Fruit fly (Drosophila melanogaster): ENCODE data around the gene mia.

mia gene

DNA sequence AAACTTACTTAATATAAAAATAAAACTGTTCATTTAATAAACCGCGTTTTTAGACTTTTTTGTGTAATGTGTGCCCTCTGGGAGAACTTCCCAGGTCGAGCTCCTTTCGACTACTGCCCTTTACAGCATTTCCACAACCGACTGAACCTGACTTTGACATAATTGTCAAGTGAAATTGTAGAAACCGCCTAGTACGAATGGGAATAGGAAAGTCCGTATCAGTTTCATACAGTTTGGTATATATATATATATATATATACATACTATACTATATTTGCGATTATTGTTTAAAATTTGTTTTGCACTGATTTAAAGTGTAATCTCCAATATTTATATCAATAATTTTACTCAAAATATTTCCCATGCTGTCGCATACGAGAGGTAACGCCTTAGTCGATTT, at the start of gene mia:
Gene mia, minus strand, starts transcription at position 101 of the 400 bp plus-strand sequence.
- TF ChIP-seq ey (GFP tag; optimal IDR thresholded peaks at IDR 0.05): no peak
- no peak for TF ChIP-seq foxo (GFP tag; optimal IDR thresholded peaks at IDR 0.05)
- TF ChIP-seq sv (GFP tag; optimal IDR thresholded peaks at IDR 0.05): no peak

DNA sequence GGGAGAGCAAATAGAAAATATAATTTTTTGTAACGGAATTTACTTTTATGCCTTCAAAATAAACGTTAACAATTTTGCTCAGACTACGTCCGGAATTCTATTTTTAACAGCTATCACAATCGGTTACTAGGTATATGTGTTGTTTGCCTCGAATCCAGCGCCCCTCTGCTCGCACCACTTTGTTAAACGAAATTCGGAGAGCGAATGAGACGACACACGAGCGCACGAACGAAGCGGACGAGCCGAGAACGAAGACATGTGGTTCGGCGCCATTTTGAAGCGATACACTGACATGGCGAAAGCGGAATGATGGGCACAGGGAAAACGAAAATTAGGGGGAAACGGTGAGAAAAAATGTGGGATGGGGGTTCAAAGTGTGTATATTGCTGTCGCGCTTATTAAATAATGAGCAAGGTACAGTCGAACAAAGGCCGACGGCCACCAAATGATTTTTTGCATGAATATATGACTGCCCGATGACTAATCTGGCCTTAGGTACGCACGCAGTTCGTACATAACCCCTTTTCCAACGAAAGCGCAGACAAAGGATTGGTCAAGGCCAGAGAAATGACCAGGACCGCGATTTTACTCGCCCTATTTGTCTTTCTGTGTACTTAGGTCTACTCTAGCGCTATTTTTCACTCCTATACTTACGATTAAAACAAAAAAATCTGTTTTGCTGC, 49.5 kb upstream of the mia start:
- TF ChIP-seq rgr (GFP tag; optimal IDR thresholded peaks at IDR 0.05): peak; percentile 52
- peak; percentile 65 for TF ChIP-seq h (GFP tag; optimal IDR thresholded peaks at IDR 0.05)
- TF ChIP-seq Hnf4 (GFP tag; optimal IDR thresholded peaks at IDR 0.05): peak; percentile 76
- TF ChIP-seq brk (GFP tag; optimal IDR thresholded peaks at IDR 0.05): peak; percentile 75
- TF ChIP-seq Hr83 (GFP tag; optimal IDR thresholded peaks at IDR 0.05; ENCODE audit: poor library complexity, severe bottlenecking): peak; percentile 71
- TF ChIP-seq dl (GFP tag; optimal IDR thresholded peaks at IDR 0.05; ENCODE audit: insufficient read depth in 1 of 2, partially characterized antibody in 2 of 2): peak; percentile 8 to 39
- peak; percentile 1 for TF ChIP-seq fru (GFP tag; optimal IDR thresholded peaks at IDR 0.05)
- no peak for TF ChIP-seq Hr78 (GFP tag; optimal IDR thresholded peaks at IDR 0.05)
- TF ChIP-seq dmrt93B (GFP tag; optimal IDR thresholded peaks at IDR 0.05): no peak
- TF ChIP-seq N (GFP tag; optimal IDR thresholded peaks at IDR 0.05): no peak
- TF ChIP-seq CG32264 (GFP tag; optimal IDR thresholded peaks at IDR 0.05): peak; percentile 50
- peak; percentile 10 to 71 for TF ChIP-seq foxo (GFP tag; optimal IDR thresholded peaks at IDR 0.05)
- TF ChIP-seq Myc (optimal IDR thresholded peaks at IDR 0.05): peak; percentile 22
- TF ChIP-seq sv (GFP tag; optimal IDR thresholded peaks at IDR 0.05): no peak
- TF ChIP-seq dsf (GFP tag; optimal IDR thresholded peaks at IDR 0.05; ENCODE audit: borderline replicate concordance): no peak
- TF ChIP-seq psq (GFP tag; optimal IDR thresholded peaks at IDR 0.05): peak; percentile 96
- no peak for TF ChIP-seq Rel (GFP tag; optimal IDR thresholded peaks at IDR 0.05)
- TF ChIP-seq Rel (tag; optimal IDR thresholded peaks at IDR 0.05): peak; percentile 64
- peak; percentile 35 for TF ChIP-seq Sp1 (GFP tag; optimal IDR thresholded peaks at IDR 0.05)
- TF ChIP-seq CG9705 (GFP tag; optimal IDR thresholded peaks at IDR 0.05): no peak
- TF ChIP-seq br (GFP tag; optimal IDR thresholded peaks at IDR 0.05): peak; percentile 28
- TF ChIP-seq woc (GFP tag; optimal IDR thresholded peaks at IDR 0.05): no peak
- TF ChIP-seq Dif (GFP tag; optimal IDR thresholded peaks at IDR 0.05; ENCODE audit: partially characterized antibody): peak; percentile 64

DNA sequence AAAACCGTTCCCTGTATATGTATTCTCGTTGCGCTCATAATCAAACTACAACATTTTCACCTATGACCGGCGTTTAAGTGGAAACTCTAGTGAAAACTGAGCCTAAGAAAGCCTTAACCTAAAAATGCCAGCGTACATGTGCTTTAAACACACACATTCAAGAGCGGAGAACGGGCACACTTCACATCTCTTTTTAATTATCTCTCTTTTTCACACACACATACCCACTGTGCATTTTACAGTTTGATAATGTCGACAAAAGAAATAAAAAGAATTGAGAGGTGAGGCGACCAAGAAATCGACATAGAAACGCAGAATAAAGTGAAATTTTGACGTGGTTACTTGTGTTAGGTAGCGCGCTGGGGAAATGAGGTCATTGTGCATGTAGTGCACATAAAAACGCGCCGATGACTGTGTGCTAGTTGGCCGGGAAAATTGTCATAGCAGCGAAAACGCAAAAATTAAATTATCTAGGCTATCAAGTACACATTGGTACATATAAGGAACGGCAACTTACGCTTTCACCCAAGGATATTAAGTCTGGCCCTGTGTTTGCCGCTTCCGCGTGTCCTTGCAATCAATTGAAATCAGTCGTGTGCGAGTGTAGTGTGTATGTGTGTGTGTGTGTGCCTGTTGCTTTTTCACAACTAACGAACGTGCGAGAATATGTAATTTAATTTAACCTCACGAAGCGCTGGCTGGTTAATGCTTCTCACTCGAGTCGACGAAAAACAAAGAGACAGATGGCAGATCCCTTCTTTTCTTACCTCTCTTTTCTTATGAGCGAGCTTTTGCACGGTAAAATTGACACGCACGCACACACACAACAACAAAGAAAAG, 48.8 kb upstream of the mia start:
- TF ChIP-seq Myc (optimal IDR thresholded peaks at IDR 0.05) (peak; percentile 39), foxo (GFP tag; optimal IDR thresholded peaks at IDR 0.05) (no peak), woc (GFP tag; optimal IDR thresholded peaks at IDR 0.05) (peak; percentile 1), Hr83 (GFP tag; optimal IDR thresholded peaks at IDR 0.05; ENCODE audit: poor library complexity, severe bottlenecking) (peak; percentile 27), Mio (GFP tag; optimal IDR thresholded peaks at IDR 0.05) (no peak), dl (GFP tag; optimal IDR thresholded peaks at IDR 0.05; ENCODE audit: insufficient read depth in 1 of 2, partially characterized antibody in 2 of 2) (peak in 1 of 2 experiments; percentile 56), jim (GFP tag; optimal IDR thresholded peaks at IDR 0.05) (peak; percentile 55), OdsH (GFP tag; optimal IDR thresholded peaks at IDR 0.05) (peak; percentile 16), Rel (GFP tag; optimal IDR thresholded peaks at IDR 0.05) (no peak), Rel (tag; optimal IDR thresholded peaks at IDR 0.05) (no peak), rgr (GFP tag; optimal IDR thresholded peaks at IDR 0.05) (no peak), Vsx2 (GFP tag; optimal IDR thresholded peaks at IDR 0.05; ENCODE audit: partially characterized antibody) (no peak), Dif (GFP tag; optimal IDR thresholded peaks at IDR 0.05; ENCODE audit: partially characterized antibody) (peak; percentile 6), br (GFP tag; optimal IDR thresholded peaks at IDR 0.05) (no peak)

DNA sequence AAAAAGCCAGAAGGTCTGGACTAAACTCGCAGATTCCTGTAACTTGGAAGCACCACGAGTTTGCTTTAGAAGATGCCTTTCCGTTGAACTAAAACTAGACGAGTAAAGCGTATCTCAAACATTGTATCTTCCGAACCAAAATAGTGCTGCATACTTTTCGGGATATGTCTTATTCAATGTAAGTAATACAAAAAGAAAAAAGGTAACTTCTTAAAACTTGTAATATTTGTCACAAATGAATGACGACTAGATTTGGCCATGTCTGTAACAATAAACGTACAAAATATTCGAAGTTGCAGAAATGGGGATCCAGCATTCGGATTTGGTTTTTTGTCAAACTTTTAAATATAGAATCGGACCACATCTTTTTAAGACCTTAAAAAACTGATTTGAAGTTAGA, 43.9 kb upstream of the mia start:
- TF ChIP-seq rgr (GFP tag; optimal IDR thresholded peaks at IDR 0.05): no peak
- no peak for TF ChIP-seq Sp1 (GFP tag; optimal IDR thresholded peaks at IDR 0.05)
- no peak for TF ChIP-seq Dif (GFP tag; optimal IDR thresholded peaks at IDR 0.05; ENCODE audit: partially characterized antibody)
- TF ChIP-seq h (GFP tag; optimal IDR thresholded peaks at IDR 0.05): no peak
- TF ChIP-seq dl (GFP tag; optimal IDR thresholded peaks at IDR 0.05; ENCODE audit: insufficient read depth in 1 of 2, partially characterized antibody in 2 of 2): no peak
- TF ChIP-seq dmrt93B (GFP tag; optimal IDR thresholded peaks at IDR 0.05): no peak
- TF ChIP-seq br (GFP tag; optimal IDR thresholded peaks at IDR 0.05): no peak
- TF ChIP-seq N (GFP tag; optimal IDR thresholded peaks at IDR 0.05): peak; percentile 3
- no peak for TF ChIP-seq Dfd (GFP tag; optimal IDR thresholded peaks at IDR 0.05)
- no peak for TF ChIP-seq usp (GFP tag; optimal IDR thresholded peaks at IDR 0.05)
- TF ChIP-seq Myc (optimal IDR thresholded peaks at IDR 0.05): peak; percentile 31
- TF ChIP-seq HLH106 (tag; optimal IDR thresholded peaks at IDR 0.05): no peak
- no peak for TF ChIP-seq foxo (GFP tag; optimal IDR thresholded peaks at IDR 0.05)
- TF ChIP-seq GATAd (GFP tag; optimal IDR thresholded peaks at IDR 0.05): no peak
- TF ChIP-seq Vsx2 (GFP tag; optimal IDR thresholded peaks at IDR 0.05; ENCODE audit: partially characterized antibody): no peak

Measured in whole organism, wandering third instar larva.